Fruit fly (Drosophila melanogaster): ENCODE results near the gene Pgm1.

DNA sequence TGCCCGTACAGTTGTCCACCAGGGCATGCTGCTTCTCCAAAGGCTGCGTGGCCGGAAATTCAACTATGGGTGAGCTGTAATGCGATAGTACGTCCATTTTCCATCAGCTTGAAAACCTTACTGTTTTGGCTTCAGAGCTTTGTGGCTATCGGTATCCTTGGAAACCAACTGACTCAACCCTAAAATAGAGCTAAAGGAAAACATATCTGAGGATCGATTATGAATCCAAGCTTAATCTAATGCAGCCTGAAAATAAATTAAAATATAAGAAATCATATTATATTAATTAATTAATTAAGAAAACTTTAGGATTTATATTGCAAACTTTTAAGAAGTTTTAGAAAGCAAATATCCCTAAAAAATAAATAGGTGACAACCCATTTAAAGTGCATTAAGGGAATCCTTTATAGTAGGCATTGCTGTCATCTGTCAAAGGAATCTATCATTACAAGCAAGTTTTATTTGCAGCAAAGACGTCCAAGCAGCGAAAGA is 30.9 kb downstream of the Pgm1 start, which contains the start of the genes CG13074 and ATPsynbetaL:
- TF ChIP-seq h (optimal IDR thresholded peaks at IDR 0.05) (no peak), ttk (optimal IDR thresholded peaks at IDR 0.05) (no peak), Sin3A (optimal IDR thresholded peaks at IDR 0.05) (no peak)
